Worm (Caenorhabditis elegans): ENCODE data around the gene wip-1.
"Not testable (repeated sequence)": the region's sequence is repeated elsewhere in the genome, so short reads cannot be mapped to it uniquely, and the experiment has no call there.

ce11 chrIII:4980367-4980766 lies 38.1 kb upstream of the wip-1 start, which contains the start of gene C27F2.6:
- not testable (repeated sequence) for TF ChIP-seq pha-4 (tag; optimal IDR thresholded peaks at IDR 0.05); ceh-9 (tag; optimal IDR thresholded peaks at IDR 0.05); fkh-2 (tag; optimal IDR thresholded peaks at IDR 0.05); nfya-1 (tag; optimal IDR thresholded peaks at IDR 0.05; ENCODE audit: insufficient read depth); lin-15B (tag; optimal IDR thresholded peaks at IDR 0.05); egl-27 (tag; optimal IDR thresholded peaks at IDR 0.05); nhr-43 (tag; optimal IDR thresholded peaks at IDR 0.05; ENCODE audit: poor library complexity, severe bottlenecking); nhr-11 (tag; optimal IDR thresholded peaks at IDR 0.05); ztf-4 (tag; optimal IDR thresholded peaks at IDR 0.05); R02D3.7 (tag; optimal IDR thresholded peaks at IDR 0.05); nhr-77 (tag; optimal IDR thresholded peaks at IDR 0.05); unc-62 (GFP tag; optimal IDR thresholded peaks at IDR 0.05)
